Fruit fly (Drosophila melanogaster): ENCODE measurements around the gene CG14042.

The CG14042 gene

DNA sequence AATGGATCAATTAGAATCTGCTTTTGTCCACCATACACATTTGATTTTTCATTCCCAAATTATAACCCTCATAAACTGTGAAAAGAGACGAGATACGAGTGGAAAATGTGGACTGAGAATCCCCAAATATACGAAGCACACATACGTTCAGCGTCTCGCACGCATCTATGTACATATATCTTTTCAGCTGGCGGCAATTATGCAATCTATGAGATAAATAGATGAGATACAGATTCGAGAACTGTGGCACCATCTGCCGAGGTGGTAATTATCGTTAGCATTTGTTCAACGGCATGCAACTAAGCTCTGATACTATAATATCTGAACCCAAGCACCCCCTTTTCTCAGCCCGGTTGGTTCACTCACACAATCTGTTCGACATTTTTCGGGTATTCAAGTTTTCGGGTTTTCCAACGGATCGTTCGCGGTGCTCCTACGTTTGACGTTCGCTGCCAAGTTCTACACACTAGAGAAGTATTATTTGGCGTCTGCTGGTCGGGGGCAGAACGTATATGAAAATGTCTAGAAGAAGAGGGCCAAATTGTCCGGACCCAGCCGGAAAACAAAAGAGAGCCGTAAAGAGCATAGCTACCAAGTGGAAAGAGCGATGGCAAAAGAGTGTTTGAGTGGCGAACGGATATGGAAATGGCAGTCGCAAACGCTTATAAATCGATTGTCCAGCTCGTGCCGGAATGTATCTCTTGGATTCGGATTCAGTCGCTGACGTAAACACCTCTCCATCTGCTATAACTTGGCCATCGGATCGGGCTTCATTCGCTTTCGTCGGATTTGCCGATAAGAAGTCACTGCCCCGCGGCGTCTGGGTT, 42.3 kb upstream of the CG14042 start (continued):
- no peak for TF ChIP-seq zf30C (GFP tag; optimal IDR thresholded peaks at IDR 0.05)
- TF ChIP-seq HLH4C (GFP tag; IDR thresholded peaks at IDR 0.05; ENCODE audit: partially characterized antibody), result no peak
- peak; percentile 71 for TF ChIP-seq Deaf1 (tag; optimal IDR thresholded peaks at IDR 0.05)
- no peak for TF ChIP-seq CG15269 (tag; optimal IDR thresholded peaks at IDR 0.05)
- no peak for TF ChIP-seq CG10147 (GFP tag; optimal IDR thresholded peaks at IDR 0.05)
- TF ChIP-seq NC2α (GFP tag; optimal IDR thresholded peaks at IDR 0.05), result no peak
- no peak for TF ChIP-seq odd (GFP tag; optimal IDR thresholded peaks at IDR 0.05)
- no peak for TF ChIP-seq Hand (GFP tag; optimal IDR thresholded peaks at IDR 0.05)
- TF ChIP-seq ftz-f1 (GFP tag; optimal IDR thresholded peaks at IDR 0.05), result no peak
- TF ChIP-seq NC2β (GFP tag; optimal IDR thresholded peaks at IDR 0.05), result no peak
- TF ChIP-seq CG13296 (GFP tag; optimal IDR thresholded peaks at IDR 0.05), result peak; percentile 11
- no peak for TF ChIP-seq Gug (GFP tag; IDR thresholded peaks at IDR 0.05)
- TF ChIP-seq ara (GFP tag; IDR thresholded peaks at IDR 0.05), result no peak
- no peak for TF ChIP-seq eve (GFP tag; optimal IDR thresholded peaks at IDR 0.05)
- TF ChIP-seq Antp (GFP tag; optimal IDR thresholded peaks at IDR 0.05), result no peak
- 0 out of 4 replicates have a peak, but pooled peaks have one; percentile 28 for TF ChIP-seq chinmo (GFP tag; IDR thresholded peaks at IDR 0.05; ENCODE audit: partially characterized antibody)
- TF ChIP-seq Hey (tag; optimal IDR thresholded peaks at IDR 0.05), result no peak
- no peak for TF ChIP-seq CG14710 (tag; optimal IDR thresholded peaks at IDR 0.05)
- no peak for TF ChIP-seq CG13775 (GFP tag; optimal IDR thresholded peaks at IDR 0.05)
- no peak for TF ChIP-seq CG9437 (GFP tag; optimal IDR thresholded peaks at IDR 0.05)
- no peak for TF ChIP-seq eyg (GFP tag; optimal IDR thresholded peaks at IDR 0.05)
- TF ChIP-seq sens (GFP tag), result peak; percentile 50
- no peak for TF ChIP-seq lov (optimal IDR thresholded peaks at IDR 0.05)
- no peak for TF ChIP-seq lov (GFP tag; IDR thresholded peaks at IDR 0.05)
- TF ChIP-seq sd (tag; optimal IDR thresholded peaks at IDR 0.05), result peak; percentile 86
- TF ChIP-seq CG4617 (GFP tag; optimal IDR thresholded peaks at IDR 0.05; ENCODE audit: borderline replicate concordance), result no peak
- TF ChIP-seq CG3163 (GFP tag; optimal IDR thresholded peaks at IDR 0.05), result peak; percentile 93
- TF ChIP-seq CG32532 (GFP tag; IDR thresholded peaks at IDR 0.05), result peak; percentile 11; the same call in 1 of the 2 replicates
- TF ChIP-seq Dbx (GFP tag; IDR thresholded peaks at IDR 0.05), result no peak
- no peak for TF ChIP-seq lmd (GFP tag; IDR thresholded peaks at IDR 0.05)
- TF ChIP-seq CG17612 (GFP tag; IDR thresholded peaks at IDR 0.05), result no peak
- peak; percentile 52 to 77 for TF ChIP-seq Trl (optimal IDR thresholded peaks at IDR 0.05)
- no peak for TF ChIP-seq Trl (GFP tag; optimal IDR thresholded peaks at IDR 0.05)
- TF ChIP-seq E2f1 (GFP tag; IDR thresholded peaks at IDR 0.05), result no peak
- TF ChIP-seq CG16813 (GFP tag; IDR thresholded peaks at IDR 0.05; ENCODE audit: partially characterized antibody), result no peak
- no peak for TF ChIP-seq gcm (GFP tag; optimal IDR thresholded peaks at IDR 0.05)
- no peak for TF ChIP-seq Taf1 (GFP tag; IDR thresholded peaks at IDR 0.05)

DNA sequence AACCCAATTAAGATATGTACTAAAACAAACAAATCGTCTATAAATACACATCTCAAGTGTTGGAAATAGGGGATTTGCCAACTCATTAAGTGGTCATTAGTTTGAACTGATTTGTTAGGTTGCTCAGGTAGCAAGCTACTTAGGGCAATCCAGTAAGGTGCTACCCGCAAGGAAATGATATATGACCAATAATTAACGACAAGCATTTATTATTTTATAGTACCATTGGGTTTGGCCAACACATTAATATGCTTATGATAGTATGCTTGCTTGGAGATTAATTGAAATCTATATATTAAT, 41.7 kb upstream of the CG14042 start:
- peak; percentile 92 for TF ChIP-seq zen (tag; optimal IDR thresholded peaks at IDR 0.05)
- TF ChIP-seq ase (GFP tag; IDR thresholded peaks at IDR 0.05), result no peak
- peak; percentile 55; the same call in 1 of the 2 replicates for TF ChIP-seq sens-2 (GFP tag; IDR thresholded peaks at IDR 0.05)
- TF ChIP-seq cwo (GFP tag; optimal IDR thresholded peaks at IDR 0.05), result peak; percentile 27
- TF ChIP-seq HHEX (GFP tag; optimal IDR thresholded peaks at IDR 0.05), result peak; percentile 2
- peak; percentile 4 for TF ChIP-seq PHDP (tag; optimal IDR thresholded peaks at IDR 0.05)
- TF ChIP-seq sug (tag; optimal IDR thresholded peaks at IDR 0.05), result peak; percentile 67
- TF ChIP-seq tll (GFP tag; optimal IDR thresholded peaks at IDR 0.05), result peak in 1 of 2 experiments; percentile 27
- TF ChIP-seq sd (tag; optimal IDR thresholded peaks at IDR 0.05), result peak; percentile 20
- no peak for TF ChIP-seq hb (GFP tag; IDR thresholded peaks at IDR 0.05; ENCODE audit: partially characterized antibody)
- no peak for TF ChIP-seq org-1 (GFP tag; optimal IDR thresholded peaks at IDR 0.05)
- peak; percentile 36 for TF ChIP-seq CG34376 (GFP tag; optimal IDR thresholded peaks at IDR 0.05)
- peak; percentile 71 for TF ChIP-seq Vsx1 (GFP tag; optimal IDR thresholded peaks at IDR 0.05)
- TF ChIP-seq ato (GFP tag; IDR thresholded peaks at IDR 0.05; ENCODE audit: partially characterized antibody), result no peak
- TF ChIP-seq nau (GFP tag; optimal IDR thresholded peaks at IDR 0.05), result no peak
- TF ChIP-seq exex (tag; optimal IDR thresholded peaks at IDR 0.05), result peak; percentile 98
